Worm (Caenorhabditis elegans): ENCODE data around the gene gei-8.
A peak's percentile ranks its signal among the peaks of the same experiment; 100 is the strongest.

gei-8 gene

ce11 chrIII:8106476-8106875 lies 14.6 kb downstream of the gei-8 start (continued):
- TF ChIP-seq lsy-2 (tag; optimal IDR thresholded peaks at IDR 0.05), result peak; percentile 52 to 68
- no peak for TF ChIP-seq unc-98 (GFP tag; IDR thresholded peaks at IDR 0.05)
- TF ChIP-seq pag-3 (tag; optimal IDR thresholded peaks at IDR 0.05; ENCODE audit: borderline replicate concordance, insufficient read depth), result no peak
- peak; percentile 51 for TF ChIP-seq nhr-20 (tag; optimal IDR thresholded peaks at IDR 0.05)
- no peak for TF ChIP-seq aly-2 (tag; optimal IDR thresholded peaks at IDR 0.05)
- no peak for TF ChIP-seq hlh-4 (tag; optimal IDR thresholded peaks at IDR 0.05)
- TF ChIP-seq unc-86 (tag; optimal IDR thresholded peaks at IDR 0.05), result peak; percentile 18
- TF ChIP-seq rnt-1 (tag; optimal IDR thresholded peaks at IDR 0.05), result peak; percentile 61
- TF ChIP-seq mep-1 (tag; optimal IDR thresholded peaks at IDR 0.05), result peak; percentile 49
- TF ChIP-seq sup-37 (GFP tag; optimal IDR thresholded peaks at IDR 0.05), result no peak
- TF ChIP-seq lir-3 (tag; optimal IDR thresholded peaks at IDR 0.05; ENCODE audit: poor library complexity), result peak; percentile 18
- TF ChIP-seq snpc-4 (tag; optimal IDR thresholded peaks at IDR 0.05), result no peak
- peak; percentile 52 for TF ChIP-seq lin-14 (GFP tag; optimal IDR thresholded peaks at IDR 0.05)
- TF ChIP-seq ztf-4 (tag; optimal IDR thresholded peaks at IDR 0.05), result no peak
- no peak for TF ChIP-seq fkh-4 (tag; optimal IDR thresholded peaks at IDR 0.05; ENCODE audit: borderline replicate concordance)
- no peak for TF ChIP-seq fos-1 (tag; optimal IDR thresholded peaks at IDR 0.05)
- TF ChIP-seq nhr-90 (tag; optimal IDR thresholded peaks at IDR 0.05; ENCODE audit: poor library complexity), result no peak
- no peak for TF ChIP-seq unc-130 (tag; optimal IDR thresholded peaks at IDR 0.05)
- TF ChIP-seq ztf-11 (tag; optimal IDR thresholded peaks at IDR 0.05), result no peak
- no peak for TF ChIP-seq mef-2 (tag; optimal IDR thresholded peaks at IDR 0.05)
- no peak for TF ChIP-seq zip-4 (GFP tag; optimal IDR thresholded peaks at IDR 0.05)
- peak in 1 of 2 experiments; percentile 47 for TF ChIP-seq mdl-1 (tag; optimal IDR thresholded peaks at IDR 0.05)
- no peak for TF ChIP-seq efl-3 (GFP tag; optimal IDR thresholded peaks at IDR 0.05)
- no peak for TF ChIP-seq unc-62 (GFP tag; optimal IDR thresholded peaks at IDR 0.05)
- no peak for TF ChIP-seq zag-1 (tag; optimal IDR thresholded peaks at IDR 0.05)
- TF ChIP-seq hpl-2 (GFP tag; optimal IDR thresholded peaks at IDR 0.05), result no peak
- no peak for TF ChIP-seq grh-1 (GFP tag; IDR thresholded peaks at IDR 0.05)
- TF ChIP-seq lin-15B (tag; optimal IDR thresholded peaks at IDR 0.05), result no peak
- TF ChIP-seq alr-1 (tag; optimal IDR thresholded peaks at IDR 0.05; ENCODE audit: borderline replicate concordance), result no peak
- peak; percentile 10 for TF ChIP-seq skn-1 (tag; optimal IDR thresholded peaks at IDR 0.05)

ce11 chrIII:8105771-8106170 lies 15.3 kb downstream of the gei-8 start:
- no peak for TF ChIP-seq efl-1 (optimal IDR thresholded peaks at IDR 0.05)
- peak in 1 of 2 experiments; percentile 88 for TF ChIP-seq efl-1 (GFP tag; optimal IDR thresholded peaks at IDR 0.05 in 1 of 2)
- no peak for TF ChIP-seq vab-15 (tag; optimal IDR thresholded peaks at IDR 0.05)
- no peak for TF ChIP-seq egl-27 (tag; optimal IDR thresholded peaks at IDR 0.05)
- TF ChIP-seq mep-1 (tag; optimal IDR thresholded peaks at IDR 0.05), result no peak
- TF ChIP-seq nhr-71 (tag; optimal IDR thresholded peaks at IDR 0.05), result no peak
- TF ChIP-seq blmp-1 (tag; optimal IDR thresholded peaks at IDR 0.05), result peak; percentile 12

- TF ChIP-seq isw-1 (GFP tag; IDR thresholded peaks at IDR 0.05) (no peak), ceh-88 (GFP tag; IDR thresholded peaks at IDR 0.05) (no peak), lin-35 (GFP tag; optimal IDR thresholded peaks at IDR 0.05) (peak; percentile 72 to 91), lin-14 (GFP tag; optimal IDR thresholded peaks at IDR 0.05) (peak; percentile 14), dpl-1 (GFP tag; optimal IDR thresholded peaks at IDR 0.05) (peak; percentile 79 to 86 (median 82)), mdl-1 (tag; optimal IDR thresholded peaks at IDR 0.05) (peak in 1 of 2 experiments; percentile 2), pax-3 (tag; optimal IDR thresholded peaks at IDR 0.05) (no peak), efl-1 (optimal IDR thresholded peaks at IDR 0.05) (peak; percentile 81 to 89), efl-1 (GFP tag; optimal IDR thresholded peaks at IDR 0.05 in 1 of 2) (peak; percentile 84 to 98), nhr-47 (tag; optimal IDR thresholded peaks at IDR 0.05) (peak; percentile 29), nhr-85 (tag) (peak; percentile 46), blmp-1 (tag; optimal IDR thresholded peaks at IDR 0.05) (peak; percentile 26), nhr-28 (tag; optimal IDR thresholded peaks at IDR 0.05) (no peak), mep-1 (tag; optimal IDR thresholded peaks at IDR 0.05) (peak; percentile 19), rnt-1 (tag; optimal IDR thresholded peaks at IDR 0.05) (peak; percentile 33), ceh-82 (tag; optimal IDR thresholded peaks at IDR 0.05) (peak in 1 of 3 experiments; percentile 25), nhr-20 (tag; optimal IDR thresholded peaks at IDR 0.05) (peak; percentile 22), tbx-2 (tag; optimal IDR thresholded peaks at IDR 0.05) (no peak), tlp-1 (tag; optimal IDR thresholded peaks at IDR 0.05) (no peak), snu-23 (GFP tag; optimal IDR thresholded peaks at IDR 0.05) (peak; percentile 50), nhr-71 (tag; optimal IDR thresholded peaks at IDR 0.05) (peak; percentile 35), jun-1 (tag; optimal IDR thresholded peaks at IDR 0.05) (no peak), F16B12.6 (tag; optimal IDR thresholded peaks at IDR 0.05) (peak; percentile 15), lsy-2 (tag; optimal IDR thresholded peaks at IDR 0.05) (peak; percentile 43 to 68)
Observed at ce11 chrIII:8100960-8101359, 20.1 kb downstream of the gei-8 start, which contains the start of gene plk-1. plk-1 (plus strand) TSS chrIII:8101348.

Data from whole organism, L1 larva.